Fruit fly (Drosophila melanogaster) S2 (cell line): Measurements from ENCODE around the gene CG12439.

Experiments used
- CG8478 ChIP-seq: fragments of >200 bp; optimal IDR thresholded peaks from 2 replicates; lab custom pipeline; 2018
- CTCF ChIP-seq, 2 experiments: fragments of >200 bp; optimal IDR thresholded peaks; 2 replicates each; lab custom pipeline; 2018

dm6 chr2L:9127072-9127646, 50.2 kb downstream of the CG12439 start:
- no peak for TF ChIP-seq CG8478
- no peak for TF ChIP-seq CTCF (optimal IDR thresholded peaks at IDR 0.05; lab: Kevin White, UChicago)
